Fruit fly (Drosophila melanogaster) whole organism, prepupa: Measurements from ENCODE around the gene Dph5.

Experiments used
- CG10631 ChIP-seq: fragments of 200-800 bp; sonication (Bioruptor generic); optimal IDR thresholded peaks from 2 replicates; lab custom pipeline; 2016; ENCODE audit warnings: missing biosample characterization, missing genetic modification characterization
- CG10669 ChIP-seq: fragments of 200-800 bp; sonication (Bioruptor generic); optimal IDR thresholded peaks from 3 replicates; lab custom pipeline; 2018; ENCODE audit warnings: missing biosample characterization, mild to moderate bottlenecking, missing genetic modification characterization, moderate library complexity
- CG11294 ChIP-seq: fragments of 200-800 bp; sonication (Bioruptor generic); IDR thresholded peaks from 2 replicates; pipeline ENCODE4 v1.3.6; 2022; ENCODE audit warnings: missing biosample characterization, missing genetic modification characterization
- CG11762 ChIP-seq: fragments of 200-800 bp; sonication (Bioruptor generic); optimal IDR thresholded peaks from 3 replicates; lab custom pipeline; 2016; ENCODE audit warnings: missing biosample characterization, missing genetic modification characterization; ENCODE audit not compliant: insufficient read depth
- CG11902 ChIP-seq: fragments of 200-800 bp; sonication (Bioruptor generic); optimal IDR thresholded peaks from 3 replicates; lab custom pipeline; 2016; ENCODE audit warnings: missing biosample characterization, missing genetic modification characterization
- CG15336 ChIP-seq: fragments of 200-800 bp; sonication (Bioruptor generic); IDR thresholded peaks from 2 replicates; pipeline ENCODE4 v1.3.6; 2022; ENCODE audit warnings: missing biosample characterization, missing genetic modification characterization
- CG1621 ChIP-seq: fragments of 200-800 bp; sonication (Bioruptor generic); optimal IDR thresholded peaks from 3 replicates; lab custom pipeline; 2018; ENCODE audit warnings: missing biosample characterization, mild to moderate bottlenecking, missing genetic modification characterization
- CG16779 ChIP-seq: fragments of 200-800 bp; sonication (Bioruptor generic); optimal IDR thresholded peaks from 3 replicates; lab custom pipeline; 2017; ENCODE audit warnings: missing biosample characterization, mild to moderate bottlenecking, missing genetic modification characterization
- CG3032 ChIP-seq: fragments of 200-800 bp; optimal IDR thresholded peaks from 2 replicates; lab custom pipeline; 2019; ENCODE audit warnings: missing biosample characterization, mild to moderate bottlenecking, missing genetic modification characterization, moderate library complexity
- CG32006 ChIP-seq: fragments of 200-800 bp; sonication (Bioruptor generic); optimal IDR thresholded peaks from 3 replicates; lab custom pipeline; 2017; ENCODE audit warnings: missing biosample characterization, mild to moderate bottlenecking, missing genetic modification characterization
- CG34406 ChIP-seq: fragments of 200-800 bp; sonication (Bioruptor generic); optimal IDR thresholded peaks from 3 replicates; lab custom pipeline; 2016; ENCODE audit warnings: missing biosample characterization, missing genetic modification characterization
- CG3919 ChIP-seq: fragments of 200-800 bp; sonication (Bioruptor generic); optimal IDR thresholded peaks from 3 replicates; lab custom pipeline; 2016; ENCODE audit warnings: missing biosample characterization, missing genetic modification characterization
- CG4318 ChIP-seq: fragments of 200-800 bp; sonication (Bioruptor generic); optimal IDR thresholded peaks from 3 replicates; lab custom pipeline; 2017; ENCODE audit warnings: missing biosample characterization, mild to moderate bottlenecking, missing genetic modification characterization
- CG6276 ChIP-seq: fragments of 200-800 bp; sonication (Bioruptor generic); optimal IDR thresholded peaks from 2 replicates; lab custom pipeline; 2017; ENCODE audit warnings: missing biosample characterization, mild to moderate bottlenecking, missing genetic modification characterization
- CG6792 ChIP-seq: fragments of 200-800 bp; sonication (Bioruptor generic); optimal IDR thresholded peaks from 3 replicates; lab custom pipeline; 2016; ENCODE audit warnings: missing biosample characterization, missing genetic modification characterization
- CG6808 ChIP-seq: fragments of 200-800 bp; sonication (Bioruptor generic); optimal IDR thresholded peaks from 3 replicates; lab custom pipeline; 2017; ENCODE audit warnings: missing biosample characterization, missing genetic modification characterization, mild to moderate bottlenecking, moderate library complexity, missing genetic modification reagents
- CG6854 ChIP-seq: fragments of 200-800 bp; sonication (Bioruptor generic); optimal IDR thresholded peaks from 2 replicates; lab custom pipeline; 2017; ENCODE audit warnings: missing biosample characterization, mild to moderate bottlenecking, missing genetic modification characterization
- CG7368 ChIP-seq: fragments of 200-800 bp; sonication (Bioruptor generic); optimal IDR thresholded peaks from 3 replicates; lab custom pipeline; 2016; ENCODE audit warnings: missing biosample characterization, missing genetic modification characterization
- CG8119 ChIP-seq: fragments of 200-800 bp; sonication (Bioruptor generic); IDR thresholded peaks from 3 replicates; pipeline ENCODE4 v1.3.6; 2022; ENCODE audit warnings: missing biosample characterization, missing genetic modification characterization
- CG8319 ChIP-seq: fragments of 200-800 bp; sonication (Bioruptor generic); optimal IDR thresholded peaks from 3 replicates; lab custom pipeline; 2016; ENCODE audit warnings: missing biosample characterization, missing genetic modification characterization
- CG8632 ChIP-seq: fragments of 200-800 bp; sonication (Bioruptor generic); optimal IDR thresholded peaks from 3 replicates; lab custom pipeline; 2016; ENCODE audit warnings: missing biosample characterization, missing genetic modification characterization
- Eip75B ChIP-seq: fragments of 200-800 bp; sonication (Bioruptor generic); optimal IDR thresholded peaks from 3 replicates; lab custom pipeline; 2016; ENCODE audit warnings: missing biosample characterization, missing genetic modification characterization
- Eip78C ChIP-seq: fragments of 200-800 bp; sonication (Bioruptor generic); peaks from one replicate; lab custom pipeline; 2016; ENCODE audit warnings: missing biosample characterization, missing genetic modification characterization
- Eip93F ChIP-seq: fragments of 200-800 bp; sonication (Bioruptor generic); optimal IDR thresholded peaks from 2 replicates; lab custom pipeline; 2016; ENCODE audit warnings: missing biosample characterization, mild to moderate bottlenecking, missing genetic modification characterization
- Ets96B ChIP-seq: fragments of 200-800 bp; optimal IDR thresholded peaks from 2 replicates; lab custom pipeline; 2019; ENCODE audit warnings: missing biosample characterization, mild to moderate bottlenecking, missing genetic modification characterization, moderate library complexity
- Hr38 ChIP-seq: sonication (Bioruptor generic); optimal IDR thresholded peaks from 2 replicates; lab custom pipeline; 2016; ENCODE audit warnings: missing biosample characterization, missing genetic modification characterization
- Hr39 ChIP-seq: fragments of 200-800 bp; sonication (Bioruptor generic); optimal IDR thresholded peaks from 2 replicates; lab custom pipeline; 2016; ENCODE audit warnings: missing biosample characterization, missing genetic modification characterization
- Hr4 ChIP-seq: fragments of 200-800 bp; sonication (Bioruptor generic); optimal IDR thresholded peaks from 3 replicates; lab custom pipeline; 2016; ENCODE audit warnings: missing biosample characterization, missing genetic modification characterization
- Lpt ChIP-seq: fragments of 200-800 bp; sonication (Bioruptor generic); optimal IDR thresholded peaks from 3 replicates; lab custom pipeline; 2016; ENCODE audit warnings: missing biosample characterization, missing genetic modification characterization
- Met ChIP-seq: fragments of 200-800 bp; sonication (Bioruptor generic); optimal IDR thresholded peaks from 3 replicates; lab custom pipeline; 2016; ENCODE audit warnings: missing biosample characterization, missing genetic modification characterization
- OdsH ChIP-seq: fragments of 200-800 bp; sonication (Bioruptor generic); optimal IDR thresholded peaks from 3 replicates; lab custom pipeline; 2016; ENCODE audit warnings: missing biosample characterization, missing genetic modification characterization
- Sox14 ChIP-seq: fragments of 200-800 bp; sonication (Bioruptor generic); optimal IDR thresholded peaks from 3 replicates; lab custom pipeline; 2016; ENCODE audit warnings: missing biosample characterization, missing genetic modification characterization
- Sox15 ChIP-seq: fragments of 200-800 bp; sonication (Bioruptor generic); optimal IDR thresholded peaks from 3 replicates; lab custom pipeline; 2016; ENCODE audit warnings: missing biosample characterization, missing genetic modification characterization
- achi ChIP-seq: fragments of 200-800 bp; sonication (Bioruptor generic); optimal IDR thresholded peaks from 3 replicates; lab custom pipeline; 2016; ENCODE audit warnings: missing biosample characterization, missing genetic modification characterization
- dac ChIP-seq: fragments of 200-800 bp; sonication (Bioruptor generic); optimal IDR thresholded peaks from 2 replicates; lab custom pipeline; 2017; ENCODE audit warnings: missing biosample characterization, mild to moderate bottlenecking, missing genetic modification characterization
- dsx ChIP-seq: fragments of 200-800 bp; optimal IDR thresholded peaks from 3 replicates; lab custom pipeline; 2019; ENCODE audit warnings: missing biosample characterization, mild to moderate bottlenecking, missing genetic modification characterization, moderate library complexity; ENCODE audit not compliant: poor library complexity, severe bottlenecking
- eg ChIP-seq: fragments of 200-800 bp; sonication (Bioruptor generic); IDR thresholded peaks from 3 replicates; pipeline ENCODE4 v1.3.6; 2022; ENCODE audit warnings: missing biosample characterization, missing genetic modification characterization
- esn ChIP-seq: fragments of 200-800 bp; sonication (Bioruptor generic); optimal IDR thresholded peaks from 2 replicates; lab custom pipeline; 2016; ENCODE audit warnings: missing biosample characterization, mild to moderate bottlenecking, missing genetic modification characterization, moderate library complexity
- fd85E ChIP-seq: fragments of 200-800 bp; sonication (Bioruptor generic); optimal IDR thresholded peaks from 3 replicates; lab custom pipeline; 2016; ENCODE audit warnings: missing biosample characterization, missing genetic modification characterization
- lz ChIP-seq: fragments of 200-800 bp; sonication (Bioruptor generic); optimal IDR thresholded peaks from 3 replicates; lab custom pipeline; 2016; ENCODE audit warnings: missing biosample characterization, missing genetic modification characterization
- net ChIP-seq: fragments of 200-800 bp; sonication (Bioruptor generic); optimal IDR thresholded peaks from 3 replicates; lab custom pipeline; 2016; ENCODE audit warnings: missing biosample characterization, missing genetic modification characterization
- pdm3 ChIP-seq: fragments of 200-800 bp; sonication (Bioruptor generic); optimal IDR thresholded peaks from 3 replicates; lab custom pipeline; 2016; ENCODE audit warnings: missing biosample characterization, missing genetic modification characterization
- salr ChIP-seq, 2 experiments: fragments of 200-800 bp; sonication (Bioruptor generic); optimal IDR thresholded peaks; 3 replicates each; lab custom pipeline; 2016 to 2018; ENCODE audit warnings: missing biosample characterization in 2 of 2, missing genetic modification characterization in 2 of 2, mild to moderate bottlenecking in 1 of 2
- spab ChIP-seq: fragments of 200-800 bp; sonication (Bioruptor generic); optimal IDR thresholded peaks from 2 replicates; lab custom pipeline; 2017; ENCODE audit warnings: missing biosample characterization, mild to moderate bottlenecking, missing genetic modification characterization, missing genetic modification reagents
- ss ChIP-seq, 2 experiments: fragments of 200-800 bp; sonication (Bioruptor generic); optimal IDR thresholded peaks; 2 replicates in 1 of 2; 3 replicates in 1 of 2; lab custom pipeline; 2017 to 2018; ENCODE audit warnings: mild to moderate bottlenecking in 2 of 2, missing biosample characterization in 2 of 2, missing genetic modification characterization in 2 of 2, moderate library complexity in 1 of 2
- svp ChIP-seq: fragments of 200-800 bp; sonication (Bioruptor generic); peaks from one replicate; lab custom pipeline; 2016; ENCODE audit warnings: missing biosample characterization, missing genetic modification characterization
- topi ChIP-seq: fragments of 200-800 bp; sonication (Bioruptor generic); optimal IDR thresholded peaks from 3 replicates; lab custom pipeline; 2016; ENCODE audit warnings: missing biosample characterization, missing genetic modification characterization
- vri ChIP-seq: fragments of 200-800 bp; sonication (Bioruptor generic); optimal IDR thresholded peaks from 3 replicates; lab custom pipeline; 2016; ENCODE audit warnings: missing biosample characterization, mild to moderate bottlenecking, missing genetic modification characterization

The Dph5 gene

DNA sequence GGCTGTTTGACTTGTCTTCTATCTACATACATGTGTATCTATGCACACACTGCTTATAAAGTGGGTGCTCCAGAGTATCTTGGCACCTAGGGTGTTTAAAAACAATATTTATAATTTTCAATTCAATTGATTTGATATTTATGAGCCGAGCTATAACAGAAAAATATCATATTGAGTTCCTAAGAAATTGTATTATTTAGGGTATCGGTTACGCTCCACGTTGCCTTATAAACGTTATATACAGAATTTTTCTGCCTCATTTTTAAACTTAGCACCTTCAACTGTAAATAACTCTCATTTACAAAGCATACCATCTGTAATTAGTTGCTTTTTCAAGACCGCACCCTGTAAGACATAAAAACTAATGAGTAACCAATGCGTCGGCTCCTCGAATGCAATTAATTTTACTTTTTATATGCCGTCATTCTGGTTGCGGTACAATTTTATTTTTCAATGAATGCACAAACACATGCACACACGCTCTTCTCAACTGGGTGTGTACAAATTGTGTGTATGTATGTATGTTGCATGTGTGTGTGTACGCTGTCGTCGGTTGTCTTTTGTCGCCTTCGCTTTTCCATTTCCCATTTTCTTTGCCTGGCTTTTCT, 7.7 kb upstream of the Dph5 start (continued):
- peak; percentile 21 for TF ChIP-seq CG3032 (tag; lab: Kevin White, UChicago)
- peak in 1 of 2 experiments; percentile 65 for TF ChIP-seq salr (GFP tag; optimal IDR thresholded peaks at IDR 0.05; lab: Kevin White, UChicago)
- TF ChIP-seq CG16779 (tag; lab: Kevin White, UChicago), result peak; percentile 38
- TF ChIP-seq CG10631 (GFP tag; lab: Kevin White, UChicago), result peak; percentile 67
- TF ChIP-seq CG32006 (GFP tag; lab: Kevin White, UChicago), result peak; percentile 92
- no peak for TF ChIP-seq Eip93F
- TF ChIP-seq achi (GFP tag; lab: Kevin White, UChicago), result peak; percentile 64
- TF ChIP-seq Hr4 (GFP tag; lab: Kevin White, UChicago), result peak; percentile 85
- peak; percentile 62 for TF ChIP-seq svp (GFP tag; lab: Kevin White, UChicago)
- peak; percentile 65 for TF ChIP-seq Lpt (GFP tag; lab: Kevin White, UChicago)
- TF ChIP-seq OdsH (GFP tag; lab: Kevin White, UChicago), result peak; percentile 66
- TF ChIP-seq Hr39 (GFP tag; lab: Kevin White, UChicago), result peak; percentile 48
- peak; percentile 64 for TF ChIP-seq lz (GFP tag; lab: Kevin White, UChicago)
- peak; percentile 11 for TF ChIP-seq spab
- TF ChIP-seq dac (GFP tag; lab: Kevin White, UChicago), result peak; percentile 68
- TF ChIP-seq Ets96B (tag; lab: Kevin White, UChicago), result peak; percentile 37
- TF ChIP-seq Hr38 (GFP tag; lab: Kevin White, UChicago), result no peak
- TF ChIP-seq ss (GFP tag; optimal IDR thresholded peaks at IDR 0.05; lab: Kevin White, UChicago), result peak in 1 of 2 experiments; percentile 15
- peak; percentile 80 for TF ChIP-seq CG4318
- peak; percentile 76 for TF ChIP-seq net (GFP tag; lab: Kevin White, UChicago)
- TF ChIP-seq CG1621 (tag; lab: Kevin White, UChicago), result no peak
- TF ChIP-seq CG15336, result peak; percentile 71
- TF ChIP-seq Sox14 (GFP tag; lab: Kevin White, UChicago), result peak; percentile 70
- peak; percentile 13 for TF ChIP-seq CG34406 (GFP tag; lab: Kevin White, UChicago)
- TF ChIP-seq CG6792 (GFP tag; lab: Kevin White, UChicago), result peak; percentile 55
- TF ChIP-seq CG7368 (GFP tag; lab: Kevin White, UChicago), result peak; percentile 7
- no peak for TF ChIP-seq dsx
- peak; percentile 50 for TF ChIP-seq Met (GFP tag; lab: Kevin White, UChicago)
- TF ChIP-seq vri (GFP tag; lab: Kevin White, UChicago), result no peak
- TF ChIP-seq, all 60 proteins: peak for 46

DNA sequence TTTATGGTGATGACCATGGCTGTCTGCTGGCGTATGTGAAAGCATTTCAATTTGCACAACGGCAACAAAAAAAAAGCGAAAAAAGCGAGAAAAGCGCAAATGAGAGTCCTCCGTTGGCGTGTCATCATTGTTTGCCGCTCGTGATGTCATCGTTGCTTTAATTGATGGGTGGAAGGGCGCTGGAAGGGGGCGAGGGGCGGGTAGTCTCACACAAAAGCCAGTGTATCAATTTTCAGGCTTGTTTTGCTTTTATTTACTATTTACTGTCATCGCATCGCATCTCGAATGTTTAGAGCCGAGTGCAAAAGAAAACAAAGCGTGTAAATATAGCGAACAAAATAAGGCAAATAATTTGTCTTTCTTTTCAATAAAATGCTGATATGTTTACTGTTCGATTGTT, 6.3 kb upstream of the Dph5 start:
- peak; percentile 42 for TF ChIP-seq CG10669 (GFP tag; lab: Kevin White, UChicago)
- no peak for TF ChIP-seq CG8319
- peak; percentile 28; the same call in 1 of the 3 replicates for TF ChIP-seq CG8119 (GFP tag; lab: Robert Waterston, UW)
- no peak for TF ChIP-seq fd85E (GFP tag; lab: Kevin White, UChicago)
- TF ChIP-seq net (GFP tag; lab: Kevin White, UChicago), result peak; percentile 37
- TF ChIP-seq CG34406 (GFP tag; lab: Kevin White, UChicago), result no peak
- no peak for TF ChIP-seq OdsH (GFP tag; lab: Kevin White, UChicago)
- TF ChIP-seq CG11762, result no peak
- TF ChIP-seq CG11294 (GFP tag; lab: Robert Waterston, UW), result no peak
- peak; percentile 14 for TF ChIP-seq vri (GFP tag; lab: Kevin White, UChicago)
- no peak for TF ChIP-seq Eip75B (GFP tag; lab: Kevin White, UChicago)
- TF ChIP-seq CG15336, result peak; percentile 44; the same call in 1 of the 2 replicates
- TF ChIP-seq Sox14 (GFP tag; lab: Kevin White, UChicago), result no peak
- TF ChIP-seq CG11902 (GFP tag; lab: Kevin White, UChicago), result no peak
- 0 out of 3 replicates have a peak, but pooled peaks have one; percentile 12 for TF ChIP-seq eg
- TF ChIP-seq ss (GFP tag; optimal IDR thresholded peaks at IDR 0.05; lab: Kevin White, UChicago), result peak; percentile 65 to 71
- TF ChIP-seq CG6854 (GFP tag; lab: Kevin White, UChicago), result no peak
- no peak for TF ChIP-seq topi (GFP tag; lab: Kevin White, UChicago)
- no peak for TF ChIP-seq CG16779 (tag; lab: Kevin White, UChicago)
- TF ChIP-seq svp (GFP tag; lab: Kevin White, UChicago), result no peak
- peak; percentile 33 for TF ChIP-seq CG3032 (tag; lab: Kevin White, UChicago)
- no peak for TF ChIP-seq CG8632 (GFP tag; lab: Kevin White, UChicago)
- TF ChIP-seq Sox15 (GFP tag; lab: Kevin White, UChicago), result no peak
- TF ChIP-seq esn (GFP tag; lab: Kevin White, UChicago), result no peak
- peak; percentile 39 for TF ChIP-seq CG3919 (GFP tag; lab: Kevin White, UChicago)
- TF ChIP-seq spab, result peak; percentile 35
- TF ChIP-seq salr (GFP tag; optimal IDR thresholded peaks at IDR 0.05; lab: Kevin White, UChicago), result peak in 1 of 2 experiments; percentile 10
- TF ChIP-seq Eip78C, result peak; percentile 43
- TF ChIP-seq pdm3 (GFP tag; lab: Kevin White, UChicago), result no peak
- peak; percentile 67 for TF ChIP-seq CG6808
- TF ChIP-seq CG6276 (GFP tag; lab: Kevin White, UChicago), result peak; percentile 47
